Worm (Caenorhabditis elegans) whole organism, midembryonic: Measurements from ENCODE around the gene C16C4.17.

Experiments used
- flt-1 ChIP-seq: fragments of 200-800 bp; sonication (Bioruptor generic); IDR thresholded peaks from 2 replicates; pipeline ENCODE4 v1.3.6; 2022; ENCODE audit warnings: missing genetic modification characterization, missing compliant biosample characterization
- ztf-23 ChIP-seq: fragments of 200-800 bp; sonication (Bioruptor generic); IDR thresholded peaks from 2 replicates; pipeline ENCODE4 v1.3.6; 2022; ENCODE audit warnings: missing genetic modification reagents, missing genetic modification characterization, missing compliant biosample characterization
- ztf-29 ChIP-seq: fragments of 200-800 bp; sonication (Bioruptor generic); IDR thresholded peaks from 2 replicates; pipeline ENCODE4 v1.3.6; 2022; ENCODE audit warnings: missing genetic modification reagents, missing genetic modification characterization, missing compliant biosample characterization

ce11 chrII:1848109-1848508 lies 16.3 kb upstream of the C16C4.17 start, which contains the start of gene fbxb-97:
- TF ChIP-seq ztf-23 (GFP tag; lab: Robert Waterston, UW) (no peak), ztf-29 (GFP tag; lab: Robert Waterston, UW) (no peak), flt-1 (GFP tag; lab: Robert Waterston, UW) (no peak)
